Fruit fly (Drosophila melanogaster) whole organism, embryonic: Measurements from ENCODE around the gene CG5079.

Experiments
- Awh ChIP-seq: fragments of 200-800 bp; sonication (Bioruptor generic); IDR thresholded peaks from 2 replicates; pipeline ENCODE4, ENCODE4 v1.3.6; 2022; ENCODE audit warnings: missing biosample characterization, missing genetic modification characterization
- CG1024 ChIP-seq: fragments of 200-800 bp; sonication (Bioruptor generic); IDR thresholded peaks from 2 replicates; pipeline ENCODE4 v1.3.6; 2022; ENCODE audit warnings: missing biosample characterization, missing genetic modification characterization
- CG11085 ChIP-seq: fragments of 200-800 bp; sonication (Bioruptor generic); IDR thresholded peaks from 2 replicates; pipeline ENCODE4 v1.3.6; 2022; ENCODE audit warnings: missing biosample characterization, missing genetic modification characterization
- CG11504 ChIP-seq: fragments of 200-800 bp; sonication (Bioruptor generic); optimal IDR thresholded peaks from 3 replicates; lab custom pipeline; 2019; ENCODE audit warnings: missing biosample characterization, mild to moderate bottlenecking, missing genetic modification characterization, moderate library complexity
- CG11696 ChIP-seq: fragments of 200-800 bp; sonication (Bioruptor generic); IDR thresholded peaks from 2 replicates; pipeline ENCODE4 v1.3.6; 2022; ENCODE audit warnings: missing biosample characterization, missing genetic modification characterization
- CG12219 ChIP-seq: fragments of 200-800 bp; sonication (Bioruptor generic); optimal IDR thresholded peaks from 3 replicates; lab custom pipeline; 2018; ENCODE audit warnings: missing biosample characterization, mild to moderate bottlenecking, missing genetic modification characterization
- CG12236 ChIP-seq: fragments of 200-800 bp; sonication (Bioruptor generic); optimal IDR thresholded peaks from 2 replicates; lab custom pipeline; 2016; ENCODE audit warnings: missing biosample characterization, missing genetic modification characterization
- CG13424 ChIP-seq: fragments of 200-800 bp; sonication (Bioruptor generic); optimal IDR thresholded peaks from 2 replicates; lab custom pipeline; 2019; ENCODE audit warnings: missing biosample characterization, mild to moderate bottlenecking, missing genetic modification characterization, moderate library complexity
- CG13894 ChIP-seq: fragments of 200-800 bp; sonication (Bioruptor generic); optimal IDR thresholded peaks from 3 replicates; lab custom pipeline; 2018; ENCODE audit warnings: missing biosample characterization, mild to moderate bottlenecking, missing genetic modification characterization, moderate library complexity
- CG1647 ChIP-seq: fragments of 200-800 bp; sonication (Bioruptor generic); optimal IDR thresholded peaks from 3 replicates; lab custom pipeline; 2016; ENCODE audit warnings: missing biosample characterization, missing genetic modification characterization
- CG16815 ChIP-seq: fragments of 200-800 bp; sonication (Bioruptor generic); optimal IDR thresholded peaks from 3 replicates; lab custom pipeline; 2017; ENCODE audit warnings: missing biosample characterization, mild to moderate bottlenecking, missing genetic modification characterization
- CG17829 ChIP-seq: fragments of 200-800 bp; optimal IDR thresholded peaks from 2 replicates; lab custom pipeline; 2019; ENCODE audit warnings: missing biosample characterization, mild to moderate bottlenecking, missing genetic modification characterization, moderate library complexity
- CG18619 ChIP-seq: fragments of 200-800 bp; sonication (Bioruptor generic); optimal IDR thresholded peaks from 3 replicates; lab custom pipeline; 2017; ENCODE audit warnings: missing biosample characterization, mild to moderate bottlenecking, missing genetic modification characterization
- CG2678 ChIP-seq: fragments of 200-800 bp; sonication (Bioruptor generic); optimal IDR thresholded peaks from 3 replicates; lab custom pipeline; 2019; ENCODE audit warnings: missing biosample characterization, mild to moderate bottlenecking, missing genetic modification characterization, moderate library complexity
- CG2875 ChIP-seq: fragments of 200-800 bp; sonication (Bioruptor generic); optimal IDR thresholded peaks from 2 replicates; lab custom pipeline; 2017; ENCODE audit warnings: missing biosample characterization, mild to moderate bottlenecking, missing genetic modification characterization, missing genetic modification reagents
- CG3407 ChIP-seq: fragments of 200-800 bp; sonication (Bioruptor generic); optimal IDR thresholded peaks from 2 replicates; lab custom pipeline; 2018; ENCODE audit warnings: missing biosample characterization, mild to moderate bottlenecking, missing genetic modification characterization
- CG4404 ChIP-seq: fragments of 200-800 bp; sonication (Bioruptor generic); IDR thresholded peaks from 2 replicates; pipeline ENCODE4 v1.3.6; 2022; ENCODE audit warnings: missing biosample characterization, missing genetic modification characterization
- CG5180 ChIP-seq: fragments of 200-800 bp; sonication (Bioruptor generic); optimal IDR thresholded peaks from 3 replicates; lab custom pipeline; 2017; ENCODE audit warnings: missing biosample characterization, missing genetic modification characterization, mild to moderate bottlenecking, moderate library complexity, missing genetic modification reagents
- CG9797 ChIP-seq: fragments of 200-800 bp; sonication (Bioruptor generic); optimal IDR thresholded peaks from 3 replicates; lab custom pipeline; 2018; ENCODE audit warnings: missing biosample characterization, mild to moderate bottlenecking, missing genetic modification characterization
- CG9876 ChIP-seq: fragments of 200-800 bp; sonication (Bioruptor generic); optimal IDR thresholded peaks from 2 replicates; lab custom pipeline; 2016; ENCODE audit warnings: missing biosample characterization, missing genetic modification characterization
- CG9932 ChIP-seq: fragments of 200-800 bp; sonication (Bioruptor generic); IDR thresholded peaks from 2 replicates; pipeline ENCODE4 v1.3.6; 2022; ENCODE audit warnings: missing biosample characterization, missing genetic modification characterization
- D19A ChIP-seq: fragments of 200-800 bp; optimal IDR thresholded peaks from 3 replicates; lab custom pipeline; 2019; ENCODE audit warnings: missing biosample characterization, mild to moderate bottlenecking, missing genetic modification characterization, moderate library complexity
- D19B ChIP-seq: fragments of 200-800 bp; sonication (Bioruptor generic); optimal IDR thresholded peaks from 2 replicates; lab custom pipeline; 2017; ENCODE audit warnings: missing biosample characterization, mild to moderate bottlenecking, missing genetic modification characterization
- Dad ChIP-seq: fragments of 200-800 bp; sonication (Bioruptor generic); optimal IDR thresholded peaks from 3 replicates; lab custom pipeline; 2016; ENCODE audit warnings: missing biosample characterization, missing genetic modification characterization
- E2f1 ChIP-seq: fragments of 200-800 bp; sonication (Bioruptor generic); IDR thresholded peaks from 2 replicates; pipeline ENCODE4 v1.3.6; 2022; ENCODE audit warnings: missing biosample characterization, missing genetic modification characterization
- HmgZ ChIP-seq: fragments of 200-800 bp; sonication (Bioruptor generic); optimal IDR thresholded peaks from 2 replicates; lab custom pipeline; 2018; ENCODE audit warnings: missing biosample characterization, mild to moderate bottlenecking, missing genetic modification characterization
- Hmr ChIP-seq: fragments of 200-800 bp; sonication (Bioruptor generic); optimal IDR thresholded peaks from 3 replicates; lab custom pipeline; 2017; ENCODE audit warnings: mild to moderate bottlenecking, missing biosample characterization, missing genetic modification reagents, missing genetic modification characterization
- Lim3 ChIP-seq: fragments of 200-800 bp; sonication (Bioruptor generic); IDR thresholded peaks from 2 replicates; pipeline ENCODE4 v1.3.6; 2022; ENCODE audit warnings: missing biosample characterization, missing genetic modification characterization
- MBD-R2 ChIP-seq: fragments of 200-800 bp; sonication (Bioruptor generic); IDR thresholded peaks from 2 replicates; pipeline ENCODE4 v1.3.6; 2022; ENCODE audit warnings: missing biosample characterization, missing genetic modification characterization
- MTF-1 ChIP-seq: fragments of 200-800 bp; sonication (Bioruptor generic); optimal IDR thresholded peaks from 2 replicates; lab custom pipeline; 2018; ENCODE audit warnings: missing biosample characterization, mild to moderate bottlenecking, missing genetic modification characterization, borderline replicate concordance
- Max ChIP-seq: fragments of 200-800 bp; sonication (Bioruptor generic); optimal IDR thresholded peaks from 2 replicates; lab custom pipeline; 2016; ENCODE audit warnings: missing biosample characterization, mild to moderate bottlenecking, missing genetic modification characterization
- Mes4 ChIP-seq: fragments of 200-800 bp; sonication (Bioruptor generic); optimal IDR thresholded peaks from 2 replicates; lab custom pipeline; 2016; ENCODE audit warnings: missing biosample characterization, missing genetic modification characterization
- NFAT ChIP-seq: fragments of 200-800 bp; sonication (Bioruptor generic); IDR thresholded peaks from 2 replicates; pipeline ENCODE4 v1.3.6; 2022; ENCODE audit warnings: missing biosample characterization, missing genetic modification characterization
- Optix ChIP-seq: fragments of 200-800 bp; sonication (Bioruptor generic); IDR thresholded peaks from 3 replicates; pipeline ENCODE4 v1.3.6; 2022; ENCODE audit warnings: missing biosample characterization, missing genetic modification characterization
- Tbp ChIP-seq: fragments of >200 bp; optimal IDR thresholded peaks from 2 replicates; lab custom pipeline; 2018; ENCODE audit warnings: missing biosample characterization, missing genetic modification characterization
- Usf ChIP-seq: fragments of 200-800 bp; sonication (Bioruptor generic); optimal IDR thresholded peaks from 2 replicates; lab custom pipeline; 2017; ENCODE audit warnings: missing genotype, missing biosample characterization, missing genetic modification characterization
- cato ChIP-seq: fragments of 200-800 bp; sonication (Bioruptor generic); optimal IDR thresholded peaks from 2 replicates; lab custom pipeline; 2016; ENCODE audit warnings: missing biosample characterization, missing genetic modification characterization, borderline replicate concordance
- chinmo ChIP-seq: fragments of 200-800 bp; sonication (Bioruptor generic); IDR thresholded peaks from 4 replicates; pipeline ENCODE4 v1.3.6; 2022; ENCODE audit warnings: missing biosample characterization, missing genetic modification characterization; ENCODE audit not compliant: partially characterized antibody
- cwo ChIP-seq: fragments of 200-800 bp; sonication (Bioruptor generic); optimal IDR thresholded peaks from 3 replicates; lab custom pipeline; 2017; ENCODE audit warnings: missing biosample characterization, missing genetic modification characterization, mild to moderate bottlenecking, moderate library complexity, missing genetic modification reagents
- dati ChIP-seq: fragments of 200-800 bp; sonication (Bioruptor generic); IDR thresholded peaks from 2 replicates; pipeline ENCODE4 v1.3.6; 2022; ENCODE audit warnings: missing biosample characterization, missing genetic modification characterization
- fru ChIP-seq: fragments of >200 bp; optimal IDR thresholded peaks from 2 replicates; lab custom pipeline; 2017
- mld ChIP-seq: fragments of 200-800 bp; sonication (Bioruptor generic); IDR thresholded peaks from 3 replicates; pipeline ENCODE4 v1.3.6; 2022; ENCODE audit warnings: missing biosample characterization, missing genetic modification characterization; ENCODE audit not compliant: partially characterized antibody
- nmo ChIP-seq: fragments of 200-800 bp; sonication (Bioruptor generic); optimal IDR thresholded peaks from 2 replicates; lab custom pipeline; 2018; ENCODE audit warnings: missing biosample characterization, mild to moderate bottlenecking, missing genetic modification characterization, moderate library complexity
- odd ChIP-seq: fragments of 200-800 bp; sonication (Bioruptor generic); optimal IDR thresholded peaks from 2 replicates; lab custom pipeline; 2017; ENCODE audit warnings: missing biosample characterization, mild to moderate bottlenecking, missing genetic modification characterization
- pfk ChIP-seq: fragments of 200-800 bp; sonication (Bioruptor generic); optimal IDR thresholded peaks from 2 replicates; lab custom pipeline; 2018; ENCODE audit warnings: missing biosample characterization, mild to moderate bottlenecking, missing genetic modification characterization, moderate library complexity
- rib ChIP-seq: fragments of 200-800 bp; sonication (Bioruptor generic); IDR thresholded peaks from 2 replicates; pipeline ENCODE4 v1.3.6; 2022; ENCODE audit warnings: missing biosample characterization, missing genetic modification characterization
- sima ChIP-seq: fragments of 200-800 bp; sonication (Bioruptor generic); optimal IDR thresholded peaks from 2 replicates; lab custom pipeline; 2016; ENCODE audit warnings: missing biosample characterization, missing genetic modification characterization
- slou ChIP-seq: fragments of 200-800 bp; sonication (Bioruptor generic); optimal IDR thresholded peaks from 3 replicates; lab custom pipeline; 2016; ENCODE audit warnings: missing biosample characterization, missing genetic modification characterization
- tap ChIP-seq: fragments of 200-800 bp; optimal IDR thresholded peaks from 3 replicates; lab custom pipeline; 2019; ENCODE audit warnings: missing biosample characterization, mild to moderate bottlenecking, missing genetic modification characterization, moderate library complexity
- vvl ChIP-seq: fragments of 200-800 bp; sonication (Bioruptor generic); IDR thresholded peaks from 2 replicates; pipeline ENCODE4 v1.3.6; 2022; ENCODE audit warnings: missing biosample characterization, missing genetic modification characterization
- zfh1 ChIP-seq: fragments of 200-800 bp; sonication (Bioruptor generic); IDR thresholded peaks from 3 replicates; pipeline ENCODE4 v1.3.6; 2022; ENCODE audit warnings: missing biosample characterization, missing genetic modification characterization

CG5079 gene

DNA sequence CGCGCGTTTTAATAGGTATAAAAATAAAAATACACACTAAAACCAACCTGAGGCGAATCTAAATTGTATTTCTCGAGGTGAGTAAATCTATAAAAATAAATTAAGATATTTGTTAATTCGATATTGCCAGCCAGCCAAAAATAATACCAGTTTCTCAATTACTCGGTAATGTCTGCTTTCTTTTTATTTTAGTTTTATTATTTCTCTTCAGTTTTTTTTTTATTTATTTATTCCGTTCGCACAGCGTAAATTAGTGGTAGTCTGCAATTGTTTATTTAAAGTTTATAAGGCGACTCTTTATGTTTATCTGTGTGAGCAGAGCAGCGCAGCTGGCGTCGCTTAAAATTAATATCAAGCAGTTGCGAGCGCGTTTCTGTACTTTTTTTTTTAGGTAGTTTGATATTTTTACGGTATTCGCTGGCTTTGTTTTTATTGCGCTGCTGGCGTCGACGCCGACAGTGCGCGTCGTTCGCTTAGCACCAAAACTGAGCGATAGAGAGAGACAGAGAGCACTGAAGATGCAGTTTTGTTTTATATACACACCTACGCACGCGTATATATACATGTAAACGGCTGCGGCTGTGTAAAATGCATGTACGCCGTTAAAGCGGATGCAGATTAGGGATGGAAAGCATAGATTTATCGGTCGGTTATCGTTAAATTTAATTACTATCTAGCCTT lies 34.3 kb downstream of the CG5079 start (continued):
- no peak for TF ChIP-seq Usf
- TF ChIP-seq slou (GFP tag; lab: Kevin White, UChicago) = no peak
- no peak for TF ChIP-seq D19A (tag; lab: Kevin White, UChicago)
- peak; percentile 28 for TF ChIP-seq MTF-1 (GFP tag; lab: Kevin White, UChicago)
- no peak for TF ChIP-seq Optix
- no peak for TF ChIP-seq cwo (GFP tag; lab: Kevin White, UChicago)
- TF ChIP-seq CG9876 (GFP tag; lab: Kevin White, UChicago) = no peak
- TF ChIP-seq CG16815 (GFP tag; lab: Kevin White, UChicago) = no peak
- TF ChIP-seq CG11085 (GFP tag; lab: Robert Waterston, UW) = no peak
- TF ChIP-seq Awh = no peak
- TF ChIP-seq CG13894 (tag; lab: Kevin White, UChicago) = no peak
- peak; percentile 17 for TF ChIP-seq HmgZ (tag; lab: Kevin White, UChicago)
- no peak for TF ChIP-seq CG2678 (tag; lab: Kevin White, UChicago)
- TF ChIP-seq NFAT = no peak
- TF ChIP-seq odd (GFP tag; lab: Kevin White, UChicago) = no peak
- peak; percentile 44; the same call in 1 of the 2 replicates for TF ChIP-seq MBD-R2 (GFP tag; lab: Robert Waterston, UW)
- TF ChIP-seq zfh1 (GFP tag; lab: Robert Waterston, UW) = peak; percentile 62; the same call in 2 of the 3 replicates
- no peak for TF ChIP-seq Mes4 (GFP tag; lab: Kevin White, UChicago)
- TF ChIP-seq CG17829 (tag; lab: Kevin White, UChicago) = peak; percentile 36
- TF ChIP-seq CG3407 = no peak
- TF ChIP-seq Hmr (GFP tag; lab: Kevin White, UChicago) = peak; percentile 16
- no peak for TF ChIP-seq CG13424 (tag; lab: Kevin White, UChicago)
- no peak for TF ChIP-seq CG1024
- no peak for TF ChIP-seq Lim3 (GFP tag; lab: Robert Waterston, UW)
- no peak for TF ChIP-seq CG12236 (GFP tag; lab: Kevin White, UChicago)
- peak; percentile 20 for TF ChIP-seq CG12219 (GFP tag; lab: Kevin White, UChicago)
- TF ChIP-seq nmo (GFP tag; lab: Kevin White, UChicago) = peak; percentile 27
- peak; percentile 99 for TF ChIP-seq chinmo (GFP tag; lab: Robert Waterston, UW)
- TF ChIP-seq E2f1 (GFP tag; lab: Robert Waterston, UW) = no peak
- peak; percentile 29 for TF ChIP-seq CG2875 (GFP tag; lab: Kevin White, UChicago)
- no peak for TF ChIP-seq rib (GFP tag; lab: Robert Waterston, UW)
- no peak for TF ChIP-seq tap
- TF ChIP-seq fru (lab: Kevin White, UChicago) = no peak
- no peak for TF ChIP-seq CG18619 (GFP tag; lab: Kevin White, UChicago)
- no peak for TF ChIP-seq sima (GFP tag; lab: Kevin White, UChicago)
- no peak for TF ChIP-seq dati (GFP tag; lab: Robert Waterston, UW)
- TF ChIP-seq pfk = no peak
- TF ChIP-seq mld (GFP tag; lab: Robert Waterston, UW) = peak; percentile 89
- TF ChIP-seq cato = no peak
- no peak for TF ChIP-seq Max (GFP tag; lab: Kevin White, UChicago)
- no peak for TF ChIP-seq CG4404 (GFP tag; lab: Robert Waterston, UW)
- TF ChIP-seq D19B (GFP tag; lab: Kevin White, UChicago) = no peak
- no peak for TF ChIP-seq CG9932 (GFP tag; lab: Robert Waterston, UW)
- 0 out of 2 replicates have a peak, but pooled peaks have one; percentile 57 for TF ChIP-seq vvl (GFP tag; lab: Robert Waterston, UW)
- peak; percentile 94 for TF ChIP-seq CG11696 (GFP tag; lab: Robert Waterston, UW)
- TF ChIP-seq Tbp (GFP tag; lab: Kevin White, UChicago) = no peak
- no peak for TF ChIP-seq CG11504 (tag; lab: Kevin White, UChicago)
- TF ChIP-seq Dad (GFP tag; lab: Kevin White, UChicago) = peak; percentile 9
- no peak for TF ChIP-seq CG9797
- TF ChIP-seq CG1647 (GFP tag; lab: Kevin White, UChicago) = no peak
- no peak for TF ChIP-seq CG5180 (GFP tag; lab: Kevin White, UChicago)
